Fruit fly (Drosophila melanogaster): ENCODE measurements around the gene grp.

grp gene

dm6 chr2L:16689800-16690618 lies 10.2 kb downstream of the grp start (continued):
- TF ChIP-seq gcm2 (GFP tag; optimal IDR thresholded peaks at IDR 0.05) (no peak), CG14710 (tag; optimal IDR thresholded peaks at IDR 0.05) (no peak), CG33213 (GFP tag; optimal IDR thresholded peaks at IDR 0.05) (no peak), bab2 (GFP tag; optimal IDR thresholded peaks at IDR 0.05) (peak; percentile 26), pita (GFP tag; optimal IDR thresholded peaks at IDR 0.05) (no peak), otp (GFP tag; IDR thresholded peaks at IDR 0.05) (no peak), CG15269 (tag; optimal IDR thresholded peaks at IDR 0.05) (peak; percentile 20), H15 (GFP tag; IDR thresholded peaks at IDR 0.05) (no peak)

DNA sequence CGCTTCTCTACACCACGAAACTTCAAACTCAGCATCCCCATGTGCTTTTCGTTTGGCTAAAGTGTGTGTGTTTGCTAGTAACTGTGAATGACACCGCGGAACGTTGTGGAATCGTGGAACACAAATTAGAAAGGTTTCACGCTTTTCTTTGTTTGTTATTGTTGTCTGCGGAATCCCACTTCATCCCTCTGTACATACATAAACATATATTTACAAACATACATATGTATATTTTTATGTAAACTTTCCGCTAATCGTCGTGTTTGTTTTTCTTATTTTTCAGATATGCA lies 10.7 kb downstream of the grp start:
- TF ChIP-seq Deaf1 (tag; optimal IDR thresholded peaks at IDR 0.05), result peak; percentile 74
- TF ChIP-seq Trl (optimal IDR thresholded peaks at IDR 0.05), result peak in 1 of 2 experiments; percentile 59
- no peak for TF ChIP-seq Trl (GFP tag; optimal IDR thresholded peaks at IDR 0.05)
- no peak for TF ChIP-seq crc (GFP tag; optimal IDR thresholded peaks at IDR 0.05)
- no peak for TF ChIP-seq CG18599 (GFP tag; optimal IDR thresholded peaks at IDR 0.05)
- TF ChIP-seq z (GFP tag; IDR thresholded peaks at IDR 0.05), result no peak
- peak; percentile 6 for TF ChIP-seq cg (GFP tag; optimal IDR thresholded peaks at IDR 0.05)
- TF ChIP-seq chinmo (GFP tag; IDR thresholded peaks at IDR 0.05; ENCODE audit: partially characterized antibody), result 0 out of 4 replicates have a peak, but pooled peaks have one; percentile 40
- TF ChIP-seq Oli (tag; optimal IDR thresholded peaks at IDR 0.05), result no peak
- peak; percentile 23 for TF ChIP-seq stwl (tag; optimal IDR thresholded peaks at IDR 0.05)
- TF ChIP-seq pfk (GFP tag; optimal IDR thresholded peaks at IDR 0.05), result peak; percentile 88
- no peak for TF ChIP-seq CG16779 (GFP tag; IDR thresholded peaks at IDR 0.05)

DNA sequence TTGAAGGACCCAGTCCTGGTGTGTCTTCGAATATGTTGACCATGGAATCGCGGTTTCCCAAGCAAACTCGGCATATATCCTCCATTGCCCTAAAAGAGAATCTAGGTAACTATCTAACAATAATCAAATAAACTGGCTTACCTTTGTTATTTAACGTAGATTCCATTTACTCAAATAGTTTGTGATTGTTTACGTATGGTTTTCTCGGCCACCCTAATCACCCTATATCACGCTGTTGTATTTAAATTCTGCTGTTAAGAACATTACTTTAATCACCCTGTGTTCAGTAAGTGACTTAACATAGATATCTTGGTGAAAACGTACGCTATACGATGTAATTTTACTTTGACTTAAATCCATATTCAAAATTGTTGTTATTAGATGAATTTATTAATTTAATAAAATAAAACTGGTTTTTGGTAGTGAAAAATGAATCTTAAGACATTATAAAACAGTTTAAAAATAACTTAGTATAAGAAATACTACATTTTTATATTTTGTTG lies 23.2 kb downstream of the grp start:
- TF ChIP-seq Optix (GFP tag; IDR thresholded peaks at IDR 0.05) (no peak), E2f2 (GFP tag; IDR thresholded peaks at IDR 0.05) (peak; percentile 20; the same call in 1 of the 2 replicates), BEAF-32 (GFP tag; optimal IDR thresholded peaks at IDR 0.05) (peak; percentile 2), CG30020 (tag; optimal IDR thresholded peaks at IDR 0.05) (peak; percentile 94), MESR4 (GFP tag; optimal IDR thresholded peaks at IDR 0.05) (peak; percentile 29), cad (GFP tag; optimal IDR thresholded peaks at IDR 0.05) (no peak), B-H2 (GFP tag; optimal IDR thresholded peaks at IDR 0.05) (peak; percentile 8), vfl (GFP tag; optimal IDR thresholded peaks at IDR 0.05) (no peak), CG15696 (tag; optimal IDR thresholded peaks at IDR 0.05) (no peak), chm (GFP tag; IDR thresholded peaks at IDR 0.05) (peak; percentile 41; the same call in 1 of the 2 replicates), CG1603 (tag; optimal IDR thresholded peaks at IDR 0.05) (peak; percentile 48), YL-1 (GFP tag; optimal IDR thresholded peaks at IDR 0.05) (peak; percentile 22), MBD-R2 (GFP tag; IDR thresholded peaks at IDR 0.05) (peak; percentile 62), Dp (GFP tag; optimal IDR thresholded peaks at IDR 0.05) (peak; percentile 31), CG9437 (GFP tag; optimal IDR thresholded peaks at IDR 0.05) (peak; percentile 76)

dm6 chr2L:16703753-16704152 lies 23.9 kb downstream of the grp start:
- TF ChIP-seq CG9609 (GFP tag; optimal IDR thresholded peaks at IDR 0.05) (peak; percentile 32), CG3281 (GFP tag; optimal IDR thresholded peaks at IDR 0.05) (no peak), CG15479 (GFP tag; optimal IDR thresholded peaks at IDR 0.05) (no peak), gt (GFP tag; IDR thresholded peaks at IDR 0.05) (no peak), vvl (GFP tag; IDR thresholded peaks at IDR 0.05) (peak; percentile 65), gem (tag; optimal IDR thresholded peaks at IDR 0.05) (peak; percentile 70), Neu2 (GFP tag; optimal IDR thresholded peaks at IDR 0.05; ENCODE audit: borderline replicate concordance) (peak; percentile 74), CG15601 (tag; optimal IDR thresholded peaks at IDR 0.05) (peak; percentile 7), sug (tag; optimal IDR thresholded peaks at IDR 0.05) (peak; percentile 44), caup (GFP tag; optimal IDR thresholded peaks at IDR 0.05; ENCODE audit: severe bottlenecking) (peak; percentile 47), bbx (GFP tag; IDR thresholded peaks at IDR 0.05; ENCODE audit: partially characterized antibody) (peak; percentile 19; the same call in 1 of the 2 replicates), CG13775 (GFP tag; optimal IDR thresholded peaks at IDR 0.05) (peak; percentile 63)
